Worm (Caenorhabditis elegans) whole organism, young adult: ENCODE data around the gene Y82E9BR.10.

Experiments
- F57C9.4 ChIP-seq: sonication (generic microtip); optimal IDR thresholded peaks from 2 replicates; lab custom pipeline; 2017; ENCODE audit warnings: mild to moderate bottlenecking, missing genetic modification characterization, missing compliant biosample characterization
- ama-1 ChIP-seq, 3 experiments: fragments of 150-350 bp in 1 of 3; sonication (generic microtip) in 2 of 3; optimal IDR thresholded peaks; 2 replicates each; lab custom pipeline; 2014 to 2018; ENCODE audit warnings: missing biosample characterization in 2 of 3, missing genetic modification characterization in 2 of 3, missing genetic modification reagents in 2 of 3
- cebp-2 ChIP-seq: fragments of 200-800 bp; sonication (Bioruptor generic); IDR thresholded peaks from 2 replicates; pipeline ENCODE4 v1.3.6; 2022; ENCODE audit warnings: missing genetic modification characterization, missing compliant biosample characterization
- ceh-27 ChIP-seq: fragments of 200-800 bp; sonication (Bioruptor generic); optimal IDR thresholded peaks from 2 replicates; lab custom pipeline; 2018; ENCODE audit warnings: mild to moderate bottlenecking, missing genetic modification characterization, moderate library complexity, missing compliant biosample characterization
- egl-18 ChIP-seq: fragments of 200-800 bp; sonication (Bioruptor generic); IDR thresholded peaks from 2 replicates; pipeline ENCODE4 v1.3.6; 2022; ENCODE audit warnings: missing genetic modification reagents, missing genetic modification characterization, missing compliant biosample characterization
- let-526 ChIP-seq: fragments of 200-800 bp; sonication (Bioruptor generic); IDR thresholded peaks from 2 replicates; pipeline ENCODE4 v1.3.6; 2022; ENCODE audit warnings: missing genetic modification reagents, missing genetic modification characterization, missing compliant biosample characterization
- pha-4 ChIP-seq: fragments of 150-350 bp; sonication (generic microtip); optimal IDR thresholded peaks from 2 replicates; lab custom pipeline; 2014; ENCODE audit warnings: missing biosample characterization, missing genetic modification reagents, missing genetic modification characterization
- sptf-2 ChIP-seq: fragments of 200-800 bp; sonication (Bioruptor generic); optimal IDR thresholded peaks from 2 replicates; lab custom pipeline; 2018; ENCODE audit warnings: mild to moderate bottlenecking, missing genetic modification characterization, missing compliant biosample characterization
- tbx-9 ChIP-seq: sonication (generic microtip); optimal IDR thresholded peaks from 2 replicates; lab custom pipeline; 2016; ENCODE audit warnings: borderline replicate concordance, missing genetic modification characterization, inconsistent platforms, missing compliant biosample characterization

ce11 chrIII:1413125-1413837, 37.9 kb upstream of the Y82E9BR.10 start:
- TF ChIP-seq sptf-2 (GFP tag; lab: Kevin White, UChicago) (no peak), ama-1 (optimal IDR thresholded peaks at IDR 0.05; lab: Kevin White, UChicago) (no peak), ama-1 (GFP tag; optimal IDR thresholded peaks at IDR 0.05; lab: Kevin White, UChicago) (no peak), pha-4 (tag; lab: Kevin White, UChicago) (no peak), ceh-27 (GFP tag; lab: Kevin White, UChicago) (no peak), tbx-9 (no peak), F57C9.4 (tag; lab: Kevin White, UChicago) (no peak), let-526 (GFP tag; lab: Robert Waterston, UW) (no peak), egl-18 (GFP tag; lab: Robert Waterston, UW) (no peak), cebp-2 (GFP tag; lab: Robert Waterston, UW) (no peak)
